Worm (Caenorhabditis elegans) whole organism, young adult: Measurements from ENCODE around the gene dct-11.
A peak's percentile ranks its signal among the peaks of the same experiment; 100 is the strongest.

ENCODE experiments used
- B0019.2 ChIP-seq: fragments of 200-800 bp; sonication (Bioruptor generic); conservative IDR thresholded peaks from 2 replicates; pipeline ENCODE4 v1.3.6; 2022; ENCODE audit warnings: missing genetic modification reagents, missing genetic modification characterization, missing compliant biosample characterization
- B0035.1 ChIP-seq: sonication (generic microtip); optimal IDR thresholded peaks from 2 replicates; lab custom pipeline; 2016; ENCODE audit warnings: missing genetic modification characterization, mild to moderate bottlenecking, missing compliant biosample characterization, missing genotype, missing genetic modification reagents
- F52B5.7 ChIP-seq: sonication (generic microtip); optimal IDR thresholded peaks from 2 replicates; lab custom pipeline; 2016; ENCODE audit warnings: mild to moderate bottlenecking, missing genetic modification characterization, missing compliant biosample characterization
- F57A8.1 ChIP-seq: fragments of 200-800 bp; sonication (Bioruptor generic); optimal IDR thresholded peaks from 2 replicates; lab custom pipeline; 2018; ENCODE audit warnings: mild to moderate bottlenecking, missing genetic modification characterization, moderate library complexity, missing compliant biosample characterization
- Y53F4B.3 ChIP-seq: fragments of 200-800 bp; sonication (Bioruptor generic); IDR thresholded peaks from 2 replicates; pipeline ENCODE4 v1.3.6; 2022; ENCODE audit warnings: missing genetic modification reagents, missing genetic modification characterization, missing compliant biosample characterization
- Y53G8AR.9 ChIP-seq: fragments of 200-800 bp; sonication (Bioruptor generic); conservative IDR thresholded peaks from 2 replicates; pipeline ENCODE4 v1.3.6; 2022; ENCODE audit warnings: missing genetic modification reagents, missing genetic modification characterization, missing compliant biosample characterization
- ama-1 ChIP-seq, 3 experiments: fragments of 150-350 bp in 1 of 3; sonication (generic microtip) in 2 of 3; optimal IDR thresholded peaks; 2 replicates each; lab custom pipeline; 2014 to 2018; ENCODE audit warnings: missing biosample characterization in 2 of 3, missing genetic modification characterization in 2 of 3, missing genetic modification reagents in 2 of 3
- aptf-2 ChIP-seq: fragments of 200-800 bp; sonication (Bioruptor generic); conservative IDR thresholded peaks from 2 replicates; pipeline ENCODE4 v1.3.6; 2022; ENCODE audit warnings: missing genetic modification reagents, missing genetic modification characterization, missing compliant biosample characterization
- athp-1 ChIP-seq: sonication (generic microtip); optimal IDR thresholded peaks from 2 replicates; lab custom pipeline; 2017; ENCODE audit warnings: mild to moderate bottlenecking, missing genetic modification characterization, missing compliant biosample characterization
- ccch-3 ChIP-seq: fragments of 200-800 bp; sonication (Bioruptor generic); optimal IDR thresholded peaks from 2 replicates; lab custom pipeline; 2018; ENCODE audit warnings: mild to moderate bottlenecking, missing genetic modification characterization, missing compliant biosample characterization
- ceh-27 ChIP-seq: fragments of 200-800 bp; sonication (Bioruptor generic); optimal IDR thresholded peaks from 2 replicates; lab custom pipeline; 2018; ENCODE audit warnings: mild to moderate bottlenecking, missing genetic modification characterization, moderate library complexity, missing compliant biosample characterization
- ceh-58 ChIP-seq: fragments of 200-800 bp; sonication (Bioruptor generic); IDR thresholded peaks from 2 replicates; pipeline ENCODE4 v1.3.6; 2022; ENCODE audit warnings: missing genetic modification characterization, missing compliant biosample characterization
- ceh-79 ChIP-seq: sonication (generic microtip); optimal IDR thresholded peaks from 2 replicates; lab custom pipeline; 2017; ENCODE audit warnings: mild to moderate bottlenecking, missing genetic modification characterization, missing compliant biosample characterization
- egl-18 ChIP-seq: fragments of 200-800 bp; sonication (Bioruptor generic); IDR thresholded peaks from 2 replicates; pipeline ENCODE4 v1.3.6; 2022; ENCODE audit warnings: missing genetic modification reagents, missing genetic modification characterization, missing compliant biosample characterization
- egl-44 ChIP-seq: fragments of 200-800 bp; sonication (Bioruptor generic); IDR thresholded peaks from 2 replicates; pipeline ENCODE4 v1.3.6; 2022; ENCODE audit warnings: missing genetic modification reagents, missing genetic modification characterization, missing compliant biosample characterization
- hmg-1.2 ChIP-seq: fragments of 200-800 bp; sonication (Bioruptor generic); IDR thresholded peaks from 2 replicates; pipeline ENCODE4 v1.3.6; 2022; ENCODE audit warnings: missing genetic modification reagents, missing genetic modification characterization, missing compliant biosample characterization
- hrde-1 ChIP-seq: sonication (generic microtip); optimal IDR thresholded peaks from 2 replicates; lab custom pipeline; 2016; ENCODE audit warnings: missing genetic modification characterization, mild to moderate bottlenecking, missing compliant biosample characterization, moderate library complexity, missing genotype, missing genetic modification reagents, borderline replicate concordance
- let-526 ChIP-seq: fragments of 200-800 bp; sonication (Bioruptor generic); IDR thresholded peaks from 2 replicates; pipeline ENCODE4 v1.3.6; 2022; ENCODE audit warnings: missing genetic modification reagents, missing genetic modification characterization, missing compliant biosample characterization
- lsy-27 ChIP-seq: sonication (generic microtip); optimal IDR thresholded peaks from 2 replicates; lab custom pipeline; 2017; ENCODE audit warnings: missing genetic modification characterization, mild to moderate bottlenecking, missing compliant biosample characterization, antibody characterized with exemption, missing genotype, borderline replicate concordance; ENCODE audit not compliant: insufficient read depth
- madf-10 ChIP-seq: sonication (generic microtip); optimal IDR thresholded peaks from 2 replicates; lab custom pipeline; 2016; ENCODE audit warnings: mild to moderate bottlenecking, missing genetic modification characterization, missing compliant biosample characterization
- mxl-1 ChIP-seq: sonication (generic microtip); optimal IDR thresholded peaks from 2 replicates; lab custom pipeline; 2016; ENCODE audit warnings: missing genetic modification characterization, missing compliant biosample characterization
- pha-4 ChIP-seq: fragments of 150-350 bp; sonication (generic microtip); optimal IDR thresholded peaks from 2 replicates; lab custom pipeline; 2014; ENCODE audit warnings: missing biosample characterization, missing genetic modification reagents, missing genetic modification characterization
- repo-1 ChIP-seq: sonication (generic microtip); optimal IDR thresholded peaks from 2 replicates; lab custom pipeline; 2017; ENCODE audit warnings: mild to moderate bottlenecking, missing genetic modification characterization, missing compliant biosample characterization
- rpc-1 ChIP-seq, 2 experiments: fragments of 150-350 bp in 1 of 2; sonication (generic microtip) in 1 of 2; optimal IDR thresholded peaks; 2 replicates each; lab custom pipeline; 2014 to 2018; ENCODE audit warnings: missing biosample characterization in 1 of 2, missing genetic modification characterization in 1 of 2, missing genetic modification reagents in 1 of 2, missing genotype in 1 of 2
- sdz-38 ChIP-seq: sonication (generic microtip); optimal IDR thresholded peaks from 2 replicates; lab custom pipeline; 2016; ENCODE audit warnings: missing genotype, missing genetic modification characterization, missing compliant biosample characterization
- snpc-1.3 ChIP-seq: sonication (generic microtip); optimal IDR thresholded peaks from 2 replicates; lab custom pipeline; 2017; ENCODE audit warnings: missing genetic modification characterization, mild to moderate bottlenecking, missing compliant biosample characterization, antibody characterized with exemption, moderate library complexity, missing genotype, missing genetic modification reagents; ENCODE audit not compliant: insufficient read depth
- snpc-3.4 ChIP-seq: sonication (generic microtip); optimal IDR thresholded peaks from 2 replicates; lab custom pipeline; 2017; ENCODE audit warnings: missing genetic modification characterization, mild to moderate bottlenecking, missing compliant biosample characterization, antibody characterized with exemption, moderate library complexity, missing genotype, missing genetic modification reagents
- sptf-2 ChIP-seq: fragments of 200-800 bp; sonication (Bioruptor generic); optimal IDR thresholded peaks from 2 replicates; lab custom pipeline; 2018; ENCODE audit warnings: mild to moderate bottlenecking, missing genetic modification characterization, missing compliant biosample characterization
- tbp1 ChIP-seq: fragments of 200-800 bp; sonication (Bioruptor generic); optimal IDR thresholded peaks from 2 replicates; lab custom pipeline; 2018; ENCODE audit warnings: mild to moderate bottlenecking, missing genetic modification characterization, missing compliant biosample characterization
- unc-130 ChIP-seq: sonication (generic microtip); optimal IDR thresholded peaks from 2 replicates; lab custom pipeline; 2016; ENCODE audit warnings: missing genetic modification reagents, missing genetic modification characterization, missing compliant biosample characterization
- xnd-1 ChIP-seq: sonication (generic microtip); optimal IDR thresholded peaks from 2 replicates; lab custom pipeline; 2016; ENCODE audit warnings: missing genotype, missing genetic modification reagents, missing genetic modification characterization, missing compliant biosample characterization
- zim-3 ChIP-seq: sonication (generic microtip); optimal IDR thresholded peaks from 2 replicates; lab custom pipeline; 2017; ENCODE audit warnings: mild to moderate bottlenecking, missing genetic modification characterization, moderate library complexity, missing compliant biosample characterization
- ztf-3 ChIP-seq: fragments of 200-800 bp; sonication (Bioruptor generic); optimal IDR thresholded peaks from 2 replicates; lab custom pipeline; 2018; ENCODE audit warnings: mild to moderate bottlenecking, missing genetic modification characterization, missing compliant biosample characterization
- ztf-6 ChIP-seq: fragments of 200-800 bp; sonication (Bioruptor generic); IDR thresholded peaks from 2 replicates; pipeline ENCODE4 v1.3.6; 2022; ENCODE audit warnings: missing genetic modification reagents, missing genetic modification characterization, missing compliant biosample characterization

Gene dct-11

ce11 chrX:5841060-5841642, 1.6 kb upstream of the dct-11 start, which contains the start of gene puf-9 (continued):
- TF ChIP-seq hrde-1 (tag; lab: Kevin White, UChicago): no peak
- no peak for TF ChIP-seq xnd-1 (tag; lab: Kevin White, UChicago)
- TF ChIP-seq snpc-1.3 (tag; lab: Kevin White, UChicago): no peak
- TF ChIP-seq ceh-58 (GFP tag; lab: Robert Waterston, UW): no peak
- TF ChIP-seq let-526 (GFP tag; lab: Robert Waterston, UW): peak; percentile 90

DNA sequence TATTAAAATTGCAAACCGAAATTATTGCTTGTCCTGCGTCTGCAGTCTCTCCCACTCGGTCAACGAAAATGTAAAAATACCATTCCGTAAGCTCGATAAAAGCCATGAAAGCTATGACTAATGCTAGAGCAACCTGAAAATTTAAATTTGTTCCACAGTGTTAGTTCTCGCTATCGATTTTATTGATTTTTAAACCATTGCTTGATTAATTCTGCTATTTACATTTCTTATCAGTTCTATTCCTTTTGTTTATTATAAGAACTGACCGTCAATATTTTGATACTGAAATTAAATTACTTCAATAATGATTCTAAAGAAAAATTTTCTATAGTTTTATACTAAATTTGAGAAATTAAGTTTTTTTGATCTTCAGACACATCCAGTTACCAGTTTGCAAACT, 435 bp downstream of the dct-11 start:
- TF ChIP-seq aptf-2 (GFP tag; lab: Robert Waterston, UW) (no peak), ceh-27 (no peak), madf-10 (tag; lab: Kevin White, UChicago) (no peak), Y53G8AR.9 (GFP tag; lab: Robert Waterston, UW) (no peak), B0019.2 (GFP tag; lab: Robert Waterston, UW) (no peak), rpc-1 (optimal IDR thresholded peaks at IDR 0.05; lab: Kevin White, UChicago) (no peak), rpc-1 (tag; optimal IDR thresholded peaks at IDR 0.05; lab: Kevin White, UChicago) (no peak), ceh-79 (tag; lab: Kevin White, UChicago) (no peak), pha-4 (tag; lab: Kevin White, UChicago) (no peak), egl-18 (GFP tag; lab: Robert Waterston, UW) (no peak), athp-1 (tag; lab: Kevin White, UChicago) (no peak), hmg-1.2 (GFP tag; lab: Robert Waterston, UW) (no peak), unc-130 (GFP tag; lab: Kevin White, UChicago) (no peak), B0035.1 (tag; lab: Kevin White, UChicago) (no peak), lsy-27 (tag; lab: Kevin White, UChicago) (no peak)

- TF ChIP-seq egl-18 (GFP tag; lab: Robert Waterston, UW): no peak
- no peak for TF ChIP-seq repo-1
- TF ChIP-seq sptf-2 (GFP tag; lab: Kevin White, UChicago): no peak
- TF ChIP-seq ztf-6 (GFP tag; lab: Robert Waterston, UW): no peak
- no peak for TF ChIP-seq ama-1 (optimal IDR thresholded peaks at IDR 0.05; lab: Kevin White, UChicago)
- no peak for TF ChIP-seq ama-1 (GFP tag; optimal IDR thresholded peaks at IDR 0.05; lab: Kevin White, UChicago)
- no peak for TF ChIP-seq Y53F4B.3
Measured at ce11 chrX:5837035-5837434, 2.5 kb downstream of the dct-11 start.

ce11 chrX:5836527-5836926, 3.1 kb downstream of the dct-11 start:
- TF ChIP-seq egl-44 (GFP tag; lab: Robert Waterston, UW): no peak
- no peak for TF ChIP-seq F57A8.1
- no peak for TF ChIP-seq rpc-1 (optimal IDR thresholded peaks at IDR 0.05; lab: Kevin White, UChicago)
- no peak for TF ChIP-seq rpc-1 (tag; optimal IDR thresholded peaks at IDR 0.05; lab: Kevin White, UChicago)
- TF ChIP-seq sdz-38 (tag; lab: Kevin White, UChicago): no peak
- no peak for TF ChIP-seq snpc-3.4 (tag; lab: Kevin White, UChicago)
- no peak for TF ChIP-seq zim-3 (tag; lab: Kevin White, UChicago)
- TF ChIP-seq mxl-1: no peak
- no peak for TF ChIP-seq ztf-3 (GFP tag; lab: Kevin White, UChicago)
- no peak for TF ChIP-seq ama-1 (optimal IDR thresholded peaks at IDR 0.05; lab: Kevin White, UChicago)
- no peak for TF ChIP-seq ama-1 (GFP tag; optimal IDR thresholded peaks at IDR 0.05; lab: Kevin White, UChicago)
- no peak for TF ChIP-seq tbp1
- TF ChIP-seq F52B5.7 (tag; lab: Kevin White, UChicago): no peak
- TF ChIP-seq lsy-27 (tag; lab: Kevin White, UChicago): no peak
- TF ChIP-seq ccch-3 (GFP tag; lab: Kevin White, UChicago): no peak
- TF ChIP-seq, all 124 proteins: peak for 0
